Fruit fly (Drosophila melanogaster) whole organism, embryonic: ENCODE results near the gene Ythdc1.

Source experiments
- CG10543 ChIP-seq: fragments of 200-800 bp; sonication (Bioruptor generic); optimal IDR thresholded peaks from 3 replicates; lab custom pipeline; 2017; ENCODE audit warnings: missing biosample characterization, mild to moderate bottlenecking, missing genetic modification characterization, moderate library complexity
- CG10979 ChIP-seq: fragments of 200-800 bp; sonication (Bioruptor generic); optimal IDR thresholded peaks from 2 replicates; lab custom pipeline; 2018; ENCODE audit warnings: missing biosample characterization, mild to moderate bottlenecking, missing genetic modification characterization, moderate library complexity
- CG11093 ChIP-seq: fragments of 200-800 bp; sonication (Bioruptor generic); IDR thresholded peaks from 3 replicates; pipeline ENCODE4 v1.3.6; 2022; ENCODE audit warnings: missing biosample characterization, missing genetic modification characterization
- CG11696 ChIP-seq: fragments of 200-800 bp; sonication (Bioruptor generic); IDR thresholded peaks from 2 replicates; pipeline ENCODE4 v1.3.6; 2022; ENCODE audit warnings: missing biosample characterization, missing genetic modification characterization
- CG11723 ChIP-seq: fragments of 200-800 bp; sonication (Bioruptor generic); optimal IDR thresholded peaks from 2 replicates; lab custom pipeline; 2017; ENCODE audit warnings: missing biosample characterization, mild to moderate bottlenecking, missing genetic modification characterization
- CG12391 ChIP-seq: fragments of 200-800 bp; sonication (Bioruptor generic); optimal IDR thresholded peaks from 3 replicates; lab custom pipeline; 2018; ENCODE audit warnings: missing biosample characterization, mild to moderate bottlenecking, missing genetic modification characterization, moderate library complexity
- CG17829 ChIP-seq: fragments of 200-800 bp; optimal IDR thresholded peaks from 2 replicates; lab custom pipeline; 2019; ENCODE audit warnings: missing biosample characterization, mild to moderate bottlenecking, missing genetic modification characterization, moderate library complexity
- CG2116 ChIP-seq: fragments of 200-800 bp; sonication (Bioruptor generic); optimal IDR thresholded peaks from 3 replicates; lab custom pipeline; 2018; ENCODE audit warnings: missing biosample characterization, mild to moderate bottlenecking, missing genetic modification characterization
- CG2678 ChIP-seq: fragments of 200-800 bp; sonication (Bioruptor generic); optimal IDR thresholded peaks from 3 replicates; lab custom pipeline; 2019; ENCODE audit warnings: missing biosample characterization, mild to moderate bottlenecking, missing genetic modification characterization, moderate library complexity
- CG2712 ChIP-seq: fragments of 200-800 bp; optimal IDR thresholded peaks from 3 replicates; lab custom pipeline; 2019; ENCODE audit warnings: missing biosample characterization, mild to moderate bottlenecking, missing genetic modification characterization, moderate library complexity
- CG33557 ChIP-seq: fragments of 200-800 bp; sonication (Bioruptor generic); optimal IDR thresholded peaks from 2 replicates; lab custom pipeline; 2019; ENCODE audit warnings: missing biosample characterization, mild to moderate bottlenecking, missing genetic modification characterization, moderate library complexity
- CG6689 ChIP-seq: fragments of 200-800 bp; sonication (Bioruptor generic); IDR thresholded peaks from 2 replicates; pipeline ENCODE4 v1.3.6; 2022; ENCODE audit warnings: missing biosample characterization, missing genetic modification characterization
- CG7357 ChIP-seq: fragments of 200-800 bp; sonication (Bioruptor generic); IDR thresholded peaks from 3 replicates; pipeline ENCODE4 v1.3.6; 2022; ENCODE audit warnings: missing biosample characterization, missing genetic modification characterization
- CG7372 ChIP-seq: fragments of 200-800 bp; sonication (Bioruptor generic); IDR thresholded peaks from 2 replicates; pipeline ENCODE4 v1.3.6; 2022; ENCODE audit warnings: missing biosample characterization, missing genetic modification characterization
- CG8359 ChIP-seq: fragments of 200-800 bp; sonication (Bioruptor generic); optimal IDR thresholded peaks from 2 replicates; lab custom pipeline; 2017; ENCODE audit warnings: missing biosample characterization, mild to moderate bottlenecking, missing genetic modification characterization, borderline replicate concordance
- CG8944 ChIP-seq: fragments of 200-800 bp; sonication (Bioruptor generic); optimal IDR thresholded peaks from 3 replicates; lab custom pipeline; 2016; ENCODE audit warnings: missing biosample characterization, missing genetic modification characterization
- CG9932 ChIP-seq: fragments of 200-800 bp; sonication (Bioruptor generic); IDR thresholded peaks from 2 replicates; pipeline ENCODE4 v1.3.6; 2022; ENCODE audit warnings: missing biosample characterization, missing genetic modification characterization
- D ChIP-seq, 2 experiments: fragments of 200-800 bp in 1 of 2; fragments of >200 bp in 1 of 2; sonication (Bioruptor generic) in 1 of 2; optimal IDR thresholded peaks; 2 replicates in 1 of 2; 3 replicates in 1 of 2; lab custom pipeline; 2017; ENCODE audit warnings: mild to moderate bottlenecking in 1 of 2, missing biosample characterization in 1 of 2, missing genetic modification characterization in 1 of 2, missing genetic modification reagents in 1 of 2
- Eip74EF ChIP-seq, 2 experiments: fragments of 200-800 bp in 1 of 2; fragments of >200 bp in 1 of 2; sonication (Bioruptor generic) in 1 of 2; optimal IDR thresholded peaks; 2 replicates each; lab custom pipeline; 2017 to 2019; ENCODE audit warnings: missing biosample characterization in 2 of 2, missing genetic modification characterization in 2 of 2, mild to moderate bottlenecking in 1 of 2, moderate library complexity in 1 of 2
- Ets97D ChIP-seq: fragments of 200-800 bp; sonication (Bioruptor generic); optimal IDR thresholded peaks from 3 replicates; lab custom pipeline; 2016; ENCODE audit warnings: missing biosample characterization, missing genetic modification characterization
- HLH3B ChIP-seq: fragments of 200-800 bp; sonication (Bioruptor generic); IDR thresholded peaks from 2 replicates; pipeline ENCODE4 v1.3.6; 2022; ENCODE audit warnings: missing biosample characterization, missing genetic modification characterization
- Optix ChIP-seq: fragments of 200-800 bp; sonication (Bioruptor generic); IDR thresholded peaks from 3 replicates; pipeline ENCODE4 v1.3.6; 2022; ENCODE audit warnings: missing biosample characterization, missing genetic modification characterization
- Rfx ChIP-seq: fragments of 200-800 bp; sonication (Bioruptor generic); IDR thresholded peaks from 2 replicates; pipeline ENCODE4 v1.3.6; 2022; ENCODE audit warnings: missing biosample characterization, missing genetic modification characterization
- Stat92E ChIP-seq, 3 experiments: fragments of >200 bp in 2 of 3; fragments of 200-800 bp in 1 of 3; sonication (Bioruptor generic) in 1 of 3; optimal IDR thresholded peaks; 2 replicates each; lab custom pipeline; 2017 to 2019; ENCODE audit warnings: missing biosample characterization in 3 of 3, missing genetic modification characterization in 3 of 3, mild to moderate bottlenecking in 1 of 3, moderate library complexity in 1 of 3
- YL-1 ChIP-seq: fragments of 200-800 bp; sonication (Bioruptor generic); optimal IDR thresholded peaks from 3 replicates; lab custom pipeline; 2017; ENCODE audit warnings: missing biosample characterization, mild to moderate bottlenecking, missing genetic modification characterization
- amos ChIP-seq: fragments of 200-800 bp; sonication (Bioruptor generic); IDR thresholded peaks from 2 replicates; pipeline ENCODE4 v1.3.6; 2022; ENCODE audit warnings: missing biosample characterization, missing genetic modification characterization; ENCODE audit not compliant: partially characterized antibody
- ash1 ChIP-seq: fragments of 200-800 bp; sonication (Bioruptor generic); optimal IDR thresholded peaks from 2 replicates; lab custom pipeline; 2018; ENCODE audit warnings: missing biosample characterization, mild to moderate bottlenecking, missing genetic modification characterization
- ato ChIP-seq: fragments of 200-800 bp; sonication (Bioruptor generic); IDR thresholded peaks from 2 replicates; pipeline ENCODE4 v1.3.6; 2022; ENCODE audit warnings: missing biosample characterization, missing genetic modification characterization; ENCODE audit not compliant: partially characterized antibody
- dimm ChIP-seq: fragments of 200-800 bp; sonication (Bioruptor generic); IDR thresholded peaks from 2 replicates; pipeline ENCODE4 v1.3.6; 2022; ENCODE audit warnings: missing biosample characterization, missing genetic modification characterization
- dysf ChIP-seq: fragments of 200-800 bp; sonication (Bioruptor generic); IDR thresholded peaks from 3 replicates; pipeline ENCODE4 v1.3.6; 2022; ENCODE audit warnings: missing biosample characterization, missing genetic modification characterization
- gcm2 ChIP-seq: fragments of 200-800 bp; sonication (Bioruptor generic); optimal IDR thresholded peaks from 2 replicates; lab custom pipeline; 2016; ENCODE audit warnings: missing biosample characterization, missing genetic modification characterization
- gem ChIP-seq: fragments of 200-800 bp; sonication (Bioruptor generic); optimal IDR thresholded peaks from 2 replicates; lab custom pipeline; 2019; ENCODE audit warnings: missing biosample characterization, mild to moderate bottlenecking, missing genetic modification characterization, moderate library complexity
- gt ChIP-seq: fragments of 200-800 bp; sonication (Bioruptor generic); IDR thresholded peaks from 2 replicates; pipeline ENCODE4 v1.3.6; 2022; ENCODE audit warnings: missing biosample characterization, missing genetic modification characterization
- jigr1 ChIP-seq: fragments of 200-800 bp; sonication (Bioruptor generic); IDR thresholded peaks from 3 replicates; pipeline ENCODE4 v1.3.6; 2022; ENCODE audit warnings: missing biosample characterization, missing genetic modification characterization
- org-1 ChIP-seq: fragments of 200-800 bp; sonication (Bioruptor generic); optimal IDR thresholded peaks from 2 replicates; lab custom pipeline; 2017; ENCODE audit warnings: missing biosample characterization, missing genetic modification characterization
- otp ChIP-seq: fragments of 200-800 bp; sonication (Bioruptor generic); IDR thresholded peaks from 3 replicates; pipeline ENCODE4, ENCODE4 v1.3.6; 2022; ENCODE audit warnings: missing biosample characterization, missing genetic modification characterization
- pan ChIP-seq, 4 experiments: fragments of >200 bp in 3 of 4; fragments of 200-800 bp in 1 of 4; sonication (Bioruptor generic) in 1 of 4; optimal IDR thresholded peaks in 3 of 4; IDR thresholded peaks in 1 of 4; 2 replicates each; pipeline versions ENCODE4 v1.3.6 to Lab custom; 2017 to 2022; ENCODE audit warnings: missing biosample characterization in 2 of 4, missing genetic modification characterization in 2 of 4, mixed read lengths in 1 of 4
- pros ChIP-seq: fragments of 200-800 bp; sonication (Bioruptor generic); optimal IDR thresholded peaks from 3 replicates; lab custom pipeline; 2019; ENCODE audit warnings: missing biosample characterization, mild to moderate bottlenecking, missing genetic modification characterization, moderate library complexity
- rib ChIP-seq: fragments of 200-800 bp; sonication (Bioruptor generic); IDR thresholded peaks from 2 replicates; pipeline ENCODE4 v1.3.6; 2022; ENCODE audit warnings: missing biosample characterization, missing genetic modification characterization
- row ChIP-seq: fragments of 200-800 bp; sonication (Bioruptor generic); IDR thresholded peaks from 3 replicates; pipeline ENCODE4 v1.3.6; 2022; ENCODE audit warnings: missing biosample characterization, missing genetic modification characterization
- slou ChIP-seq: fragments of 200-800 bp; sonication (Bioruptor generic); optimal IDR thresholded peaks from 3 replicates; lab custom pipeline; 2016; ENCODE audit warnings: missing biosample characterization, missing genetic modification characterization
- ssp ChIP-seq: fragments of 200-800 bp; sonication (Bioruptor generic); IDR thresholded peaks from 2 replicates; pipeline ENCODE4 v1.3.6; 2022; ENCODE audit warnings: missing biosample characterization, missing genetic modification characterization
- ttk ChIP-seq: fragments of 200-800 bp; sonication (Bioruptor generic); IDR thresholded peaks from 2 replicates; pipeline ENCODE4 v2.1.2; 2022; ENCODE audit warnings: missing biosample characterization, missing genetic modification characterization
- tx ChIP-seq: fragments of 200-800 bp; sonication (Bioruptor generic); optimal IDR thresholded peaks from 2 replicates; lab custom pipeline; 2016; ENCODE audit warnings: missing biosample characterization, missing genetic modification characterization
- vvl ChIP-seq: fragments of 200-800 bp; sonication (Bioruptor generic); IDR thresholded peaks from 2 replicates; pipeline ENCODE4 v1.3.6; 2022; ENCODE audit warnings: missing biosample characterization, missing genetic modification characterization
- wor ChIP-seq: fragments of 200-800 bp; sonication (Bioruptor generic); IDR thresholded peaks from 2 replicates; pipeline ENCODE4 v1.3.6; 2022; ENCODE audit warnings: missing biosample characterization, missing genetic modification characterization
- zf30C ChIP-seq: fragments of 200-800 bp; sonication (Bioruptor generic); optimal IDR thresholded peaks from 3 replicates; lab custom pipeline; 2018; ENCODE audit warnings: missing biosample characterization, mild to moderate bottlenecking, missing genetic modification characterization

Ythdc1 gene

DNA sequence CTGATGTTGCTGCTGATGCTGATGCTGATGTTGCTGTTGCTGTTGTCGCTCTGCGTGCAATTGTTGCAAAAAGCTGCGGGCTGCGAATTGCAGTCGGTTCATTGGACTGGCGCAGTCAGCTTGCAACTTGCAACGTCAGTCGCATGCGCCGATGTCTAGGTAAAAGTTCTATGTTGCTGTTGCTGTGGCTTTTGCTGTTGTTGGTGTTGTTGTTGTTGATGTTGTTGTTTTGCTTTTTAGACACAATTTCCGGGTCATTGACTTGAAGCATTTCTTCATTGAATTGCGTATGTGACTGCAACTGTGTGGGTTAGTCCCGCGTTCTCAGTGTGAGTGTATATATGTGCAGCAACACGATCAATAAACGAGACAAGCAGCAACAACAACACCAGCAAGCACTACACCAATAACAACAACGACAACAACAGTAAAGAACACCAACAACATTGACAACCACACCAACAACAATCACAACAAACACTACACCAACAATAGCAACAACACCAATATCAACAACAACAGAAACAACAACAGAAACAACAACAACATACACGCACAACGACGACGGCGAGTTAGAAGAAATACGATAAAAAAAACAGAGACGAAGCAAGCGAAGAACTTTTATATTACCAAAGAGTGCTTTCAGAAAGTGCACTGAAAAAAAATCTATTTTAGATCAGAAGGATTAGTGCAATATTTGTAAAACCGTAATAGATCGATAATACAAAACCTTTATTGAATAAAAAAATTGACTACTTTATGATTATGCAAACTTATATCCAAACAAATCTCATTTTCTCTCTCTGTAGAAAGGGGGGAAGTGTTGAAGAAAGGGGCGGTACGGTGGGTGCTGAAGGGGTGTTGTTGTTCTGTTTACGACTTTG, 20.2 kb upstream of the Ythdc1 start (continued):
- peak in 1 of 2 experiments; percentile 85 for TF ChIP-seq Eip74EF (GFP tag; optimal IDR thresholded peaks at IDR 0.05; lab: Kevin White, UChicago)
- TF ChIP-seq amos, result no peak
- TF ChIP-seq dimm (GFP tag; lab: Robert Waterston, UW), result peak; percentile 78
- peak; percentile 25 for TF ChIP-seq YL-1 (GFP tag; lab: Kevin White, UChicago)
- TF ChIP-seq CG11696 (GFP tag; lab: Robert Waterston, UW), result peak; percentile 56
- TF ChIP-seq gem (tag; lab: Kevin White, UChicago), result peak; percentile 89
- no peak for TF ChIP-seq ash1
- peak; percentile 39; the same call in 2 of the 3 replicates for TF ChIP-seq CG7357 (GFP tag; lab: Robert Waterston, UW)
- TF ChIP-seq CG2116, result peak; percentile 50
- TF ChIP-seq CG10979 (tag; lab: Kevin White, UChicago), result peak; percentile 96
- peak; percentile 64 for TF ChIP-seq CG11723 (GFP tag; lab: Kevin White, UChicago)
- no peak for TF ChIP-seq pros (GFP tag; lab: Kevin White, UChicago)
- peak; percentile 93 for TF ChIP-seq CG12391 (tag; lab: Kevin White, UChicago)
- peak; percentile 93 for TF ChIP-seq CG2712 (tag; lab: Kevin White, UChicago)
- TF ChIP-seq rib, result no peak
- no peak; the same call in none of the 2 replicates for TF ChIP-seq CG6689 (GFP tag; lab: Robert Waterston, UW)
- peak; percentile 92 for TF ChIP-seq vvl (GFP tag; lab: Robert Waterston, UW)
- peak; percentile 58 for TF ChIP-seq gt (GFP tag; lab: Robert Waterston, UW)
- TF ChIP-seq HLH3B (GFP tag; lab: Robert Waterston, UW), result peak; percentile 80
- TF ChIP-seq CG33557 (GFP tag; lab: Kevin White, UChicago), result peak; percentile 94
- no peak for TF ChIP-seq tx
- TF ChIP-seq CG7372 (GFP tag; lab: Robert Waterston, UW), result peak; percentile 38
- TF ChIP-seq otp (GFP tag; lab: Robert Waterston, UW), result peak; percentile 87
- no peak for TF ChIP-seq slou (GFP tag; lab: Kevin White, UChicago)
- TF ChIP-seq org-1, result no peak
- TF ChIP-seq D (optimal IDR thresholded peaks at IDR 0.05; lab: Kevin White, UChicago), result no peak
- TF ChIP-seq D (GFP tag; optimal IDR thresholded peaks at IDR 0.05; lab: Kevin White, UChicago), result peak; percentile 92
- TF ChIP-seq Rfx (GFP tag; lab: Robert Waterston, UW), result peak; percentile 38; the same call in 1 of the 2 replicates
- TF ChIP-seq Stat92E (GFP tag; optimal IDR thresholded peaks at IDR 0.05; lab: Kevin White, UChicago), result peak in 1 of 3 experiments; percentile 97
- no peak for TF ChIP-seq pan (optimal IDR thresholded peaks at IDR 0.05; lab: Kevin White, UChicago)
- TF ChIP-seq pan (GFP tag; optimal IDR thresholded peaks at IDR 0.05 in 1 of 2, IDR thresholded peaks at IDR 0.05 in 1 of 2), result peak in 1 of 2 experiments; percentile 73
- peak; percentile 92 for TF ChIP-seq CG2678 (tag; lab: Kevin White, UChicago)
- no peak for TF ChIP-seq gcm2 (GFP tag; lab: Kevin White, UChicago)
- TF ChIP-seq ttk (GFP tag; lab: Robert Waterston, UW), result peak; percentile 82
- peak; percentile 58 for TF ChIP-seq CG8359 (GFP tag; lab: Kevin White, UChicago)
- TF ChIP-seq wor (GFP tag; lab: Robert Waterston, UW), result peak; percentile 65
- peak; percentile 89 for TF ChIP-seq CG17829
- TF ChIP-seq Optix (GFP tag; lab: Robert Waterston, UW), result no peak
- TF ChIP-seq ato (GFP tag; lab: Robert Waterston, UW), result no peak
- TF ChIP-seq ssp (GFP tag; lab: Robert Waterston, UW), result peak; percentile 78
- TF ChIP-seq dysf (GFP tag; lab: Robert Waterston, UW), result peak; percentile 66; the same call in 2 of the 3 replicates
- no peak for TF ChIP-seq CG8944 (GFP tag; lab: Kevin White, UChicago)
- TF ChIP-seq CG11093 (GFP tag; lab: Robert Waterston, UW), result no peak; the same call in none of the 3 replicates
- peak; percentile 28 for TF ChIP-seq CG10543 (GFP tag; lab: Kevin White, UChicago)
- no peak for TF ChIP-seq CG9932
- TF ChIP-seq row, result peak; percentile 81; the same call in 2 of the 3 replicates
- peak; percentile 86 for TF ChIP-seq zf30C (GFP tag; lab: Kevin White, UChicago)
- peak; percentile 42 for TF ChIP-seq Ets97D (GFP tag; lab: Kevin White, UChicago)
- no peak; the same call in 1 of the 3 replicates for TF ChIP-seq jigr1
